Worm (Caenorhabditis elegans) whole organism, L4 larva: ENCODE measurements around the gene F56A8.9.
A peak's percentile ranks its signal among the peaks of the same experiment; 100 is the strongest.

Experiments used
- lsy-2 ChIP-seq, 2 experiments: fragments of 150-350 bp in 1 of 2; sonication (generic microtip) in 1 of 2; optimal IDR thresholded peaks; 2 replicates each; lab custom pipeline; 2014 to 2017; ENCODE audit warnings: missing biosample characterization in 2 of 2, missing genetic modification characterization in 2 of 2
- nhr-42 ChIP-seq: fragments of 200-800 bp; sonication (Bioruptor generic); IDR thresholded peaks from 2 replicates; pipeline ENCODE4 v1.3.6; 2022; ENCODE audit warnings: missing genetic modification characterization, missing compliant biosample characterization

DNA sequence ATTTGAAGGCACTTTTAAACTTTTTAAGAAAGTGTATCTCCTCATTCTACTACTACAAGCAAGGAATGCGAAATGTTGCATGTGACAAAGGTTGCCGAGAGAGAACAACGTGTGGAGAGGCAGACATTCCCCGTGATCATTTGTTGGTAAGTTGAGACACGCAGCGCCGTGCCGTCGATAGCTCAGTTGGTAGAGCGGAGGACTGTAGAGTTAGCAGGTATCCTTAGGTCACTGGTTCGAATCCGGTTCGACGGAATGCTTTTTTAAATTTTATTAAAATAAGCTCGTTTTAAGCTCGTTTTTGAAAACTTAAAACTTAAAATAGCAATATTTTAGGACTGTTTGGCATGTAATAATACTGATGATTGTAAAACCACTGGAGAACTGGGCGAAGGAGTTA is 30.1 kb upstream of the F56A8.9 start:
- TF ChIP-seq nhr-42 (0 out of 2 replicates have a peak, but pooled peaks have one; percentile 15), lsy-2 (tag; optimal IDR thresholded peaks at IDR 0.05; lab: Kevin White, UChicago) (peak in 1 of 2 experiments; percentile 14)
